Worm (Caenorhabditis elegans): ENCODE results near the gene npl-4.1.

npl-4.1 gene

DNA sequence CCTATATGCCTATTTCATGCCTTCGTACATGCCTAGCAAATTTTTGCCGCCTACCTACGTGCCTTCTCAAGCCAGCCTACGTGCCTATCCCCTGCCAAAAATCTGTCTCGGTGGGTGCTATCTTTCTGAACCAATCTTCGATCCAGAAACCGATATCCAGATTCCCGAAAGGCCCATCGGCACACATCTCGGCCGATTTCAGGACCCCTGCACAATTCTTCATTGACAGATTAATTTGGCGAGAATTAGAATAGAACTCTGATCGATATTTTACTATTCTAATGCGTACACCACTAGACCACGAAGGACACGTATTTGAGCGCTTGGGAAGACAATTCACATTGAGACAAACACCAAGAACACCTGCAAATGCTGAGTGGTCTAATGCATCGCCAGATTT, 36.4 kb downstream of the npl-4.1 start:
- TF ChIP-seq sem-2 (GFP tag; optimal IDR thresholded peaks at IDR 0.05), result peak; percentile 50
- TF ChIP-seq unc-39 (tag; optimal IDR thresholded peaks at IDR 0.05), result no peak
- TF ChIP-seq drap-1 (GFP tag; optimal IDR thresholded peaks at IDR 0.05), result peak; percentile 55
- no peak for TF ChIP-seq tbx-8 (GFP tag; optimal IDR thresholded peaks at IDR 0.05)
- TF ChIP-seq elt-1 (tag; optimal IDR thresholded peaks at IDR 0.05; ENCODE audit: borderline replicate concordance, insufficient read depth), result peak; percentile 52
- TF ChIP-seq ceh-39 (tag; optimal IDR thresholded peaks at IDR 0.05), result peak; percentile 70
- TF ChIP-seq hlh-1 (tag; optimal IDR thresholded peaks at IDR 0.05), result no peak
- TF ChIP-seq ces-1 (GFP tag; optimal IDR thresholded peaks at IDR 0.05), result no peak
- no peak for TF ChIP-seq elt-3 (tag; optimal IDR thresholded peaks at IDR 0.05)

ce11 chrII:5668830-5669229, 37.7 kb downstream of the npl-4.1 start, which contains the start of gene C25H3.7:
Gene C25H3.7, minus strand, starts transcription at chrII:5668930.
- TF ChIP-seq ceh-43 (GFP tag; optimal IDR thresholded peaks at IDR 0.05) (no peak), mab-5 (tag; optimal IDR thresholded peaks at IDR 0.05) (no peak), drap-1 (GFP tag; optimal IDR thresholded peaks at IDR 0.05) (no peak)

DNA sequence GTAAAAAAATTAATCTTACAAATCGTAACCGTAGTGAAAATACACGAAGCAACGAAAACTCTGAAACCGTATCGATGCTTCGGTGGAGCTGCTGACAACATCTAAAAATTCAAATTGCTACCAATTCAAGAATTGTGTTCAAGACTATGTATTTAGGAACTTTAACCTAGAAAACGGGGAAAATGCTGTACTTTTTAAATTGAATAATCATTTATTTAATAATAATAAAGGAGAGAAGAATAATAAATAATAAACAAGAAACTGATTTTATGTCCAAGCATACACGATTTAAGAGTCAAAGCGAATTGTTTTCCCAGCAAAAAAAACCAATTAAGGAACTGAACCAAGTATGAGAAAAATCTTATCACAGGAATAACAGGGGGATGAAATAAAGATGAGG, 38.4 kb downstream of the npl-4.1 start, which contains the start of gene C25H3.17:
Gene C25H3.17 (minus strand): TSS at position 101 of the 400 bp plus-strand sequence.
- TF ChIP-seq bed-3 (GFP tag; optimal IDR thresholded peaks at IDR 0.05), result no peak
- TF ChIP-seq mep-1 (tag; optimal IDR thresholded peaks at IDR 0.05), result no peak
- no peak for TF ChIP-seq lsy-2 (tag; optimal IDR thresholded peaks at IDR 0.05)
- no peak for TF ChIP-seq mab-5 (tag; optimal IDR thresholded peaks at IDR 0.05)
- no peak for TF ChIP-seq nhr-12 (tag; optimal IDR thresholded peaks at IDR 0.05)
- TF ChIP-seq lin-13 (tag; optimal IDR thresholded peaks at IDR 0.05), result no peak
- no peak for TF ChIP-seq unc-62 (GFP tag; optimal IDR thresholded peaks at IDR 0.05)
- TF ChIP-seq pha-4 (tag; optimal IDR thresholded peaks at IDR 0.05), result no peak
- TF ChIP-seq lin-32 (GFP tag; optimal IDR thresholded peaks at IDR 0.05), result no peak
- TF ChIP-seq sptf-1 (tag; optimal IDR thresholded peaks at IDR 0.05), result no peak
- TF ChIP-seq ceh-43 (GFP tag; optimal IDR thresholded peaks at IDR 0.05), result no peak
- no peak for TF ChIP-seq hlh-1 (tag; optimal IDR thresholded peaks at IDR 0.05)
- no peak for TF ChIP-seq sem-2 (GFP tag; optimal IDR thresholded peaks at IDR 0.05)
- TF ChIP-seq ces-1 (GFP tag; optimal IDR thresholded peaks at IDR 0.05), result no peak
- no peak for TF ChIP-seq nhr-237 (tag; optimal IDR thresholded peaks at IDR 0.05)
- TF ChIP-seq nhr-2 (tag; optimal IDR thresholded peaks at IDR 0.05), result no peak
- no peak for TF ChIP-seq cnd-1 (tag; optimal IDR thresholded peaks at IDR 0.05)
- no peak for TF ChIP-seq unc-120 (tag; optimal IDR thresholded peaks at IDR 0.05; ENCODE audit: poor library complexity, severe bottlenecking)
- no peak for TF ChIP-seq zip-8 (tag; optimal IDR thresholded peaks at IDR 0.05)
- no peak for TF ChIP-seq unc-39 (tag; optimal IDR thresholded peaks at IDR 0.05)

DNA sequence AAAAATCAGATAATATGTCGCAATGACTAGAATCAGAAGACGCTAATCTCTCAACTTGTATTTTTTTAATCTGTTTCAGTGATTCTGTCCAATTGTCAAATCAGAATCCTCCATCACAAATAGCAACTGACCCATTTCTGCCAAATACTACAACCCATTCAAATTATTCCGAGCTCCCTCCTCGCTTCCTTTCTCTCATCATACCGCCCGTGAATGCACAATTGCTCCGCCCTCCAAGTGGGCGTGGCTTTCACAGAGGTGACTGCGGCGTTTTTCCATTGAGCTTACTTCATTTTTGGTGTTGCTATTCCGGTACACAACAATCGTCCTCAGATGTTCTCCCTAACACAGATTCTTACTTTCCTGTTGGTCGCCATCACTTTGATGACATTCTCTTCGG, 49.6 kb downstream of the npl-4.1 start, which contains the start of gene flp-27:
Gene flp-27 (plus strand): TSS at position 301 of the 400 bp plus-strand sequence.
- TF ChIP-seq unc-120 (tag; optimal IDR thresholded peaks at IDR 0.05; ENCODE audit: poor library complexity, severe bottlenecking) (no peak), cnd-1 (tag; optimal IDR thresholded peaks at IDR 0.05) (no peak), ceh-39 (tag; optimal IDR thresholded peaks at IDR 0.05) (no peak), nhr-2 (tag; optimal IDR thresholded peaks at IDR 0.05) (no peak), pha-4 (tag; optimal IDR thresholded peaks at IDR 0.05) (no peak), ceh-83 (GFP tag; optimal IDR thresholded peaks at IDR 0.05) (no peak), tbx-8 (GFP tag; optimal IDR thresholded peaks at IDR 0.05) (no peak), lsy-2 (tag; optimal IDR thresholded peaks at IDR 0.05) (no peak), ceh-43 (GFP tag; optimal IDR thresholded peaks at IDR 0.05) (no peak), elt-1 (tag; optimal IDR thresholded peaks at IDR 0.05; ENCODE audit: borderline replicate concordance, insufficient read depth) (no peak), mls-2 (tag; optimal IDR thresholded peaks at IDR 0.05) (no peak), nhr-76 (tag; optimal IDR thresholded peaks at IDR 0.05) (no peak), nhr-12 (tag; optimal IDR thresholded peaks at IDR 0.05) (no peak), ham-2 (GFP tag; optimal IDR thresholded peaks at IDR 0.05) (no peak), zip-8 (tag; optimal IDR thresholded peaks at IDR 0.05) (no peak), mab-5 (tag; optimal IDR thresholded peaks at IDR 0.05) (no peak)
